Worm (Caenorhabditis elegans) whole organism, L4 larva: ENCODE results near the gene Y111B2A.1.

Experiments used
- F44E2.7 ChIP-seq: fragments of 200-800 bp; sonication (Bioruptor generic); IDR thresholded peaks from 2 replicates; pipeline ENCODE4 v2.1.2; 2022; ENCODE audit warnings: missing genetic modification characterization, missing compliant biosample characterization
- F49E8.2 ChIP-seq: sonication (generic microtip); optimal IDR thresholded peaks from 2 replicates; lab custom pipeline; 2016; ENCODE audit warnings: missing compliant biosample characterization, mild to moderate bottlenecking, missing genetic modification characterization, borderline replicate concordance
- T26A8.4 ChIP-seq: fragments of 200-800 bp; sonication (Bioruptor generic); IDR thresholded peaks from 2 replicates; pipeline ENCODE4 v1.3.6; 2022; ENCODE audit warnings: missing genetic modification characterization, missing compliant biosample characterization
- Y105C5A.15 ChIP-seq: fragments of 200-800 bp; sonication (Bioruptor generic); IDR thresholded peaks from 2 replicates; pipeline ENCODE4 v1.3.6; 2022; ENCODE audit warnings: missing genetic modification characterization, missing compliant biosample characterization
- Y48G9A.11 ChIP-seq: fragments of 200-800 bp; sonication (Bioruptor generic); IDR thresholded peaks from 2 replicates; pipeline ENCODE4 v1.3.6; 2022; ENCODE audit warnings: missing genetic modification reagents, missing genetic modification characterization, missing compliant biosample characterization
- Y75B8A.6 ChIP-seq: fragments of 200-800 bp; sonication (Bioruptor generic); IDR thresholded peaks from 2 replicates; pipeline ENCODE4 v1.3.6; 2022; ENCODE audit warnings: missing genetic modification reagents, missing genetic modification characterization, missing compliant biosample characterization
- ZK546.5 ChIP-seq, 2 experiments: sonication (generic microtip); optimal IDR thresholded peaks; 2 replicates each; lab custom pipeline; 2017; ENCODE audit warnings: missing biosample characterization in 2 of 2, missing genetic modification characterization in 2 of 2
- aha-1 ChIP-seq: fragments of 150-350 bp; peaks from one replicate; lab custom pipeline; 2014; ENCODE audit warnings: missing biosample characterization, missing genetic modification characterization
- ceh-28 ChIP-seq: fragments of 150-350 bp; optimal IDR thresholded peaks from 2 replicates; lab custom pipeline; 2014; ENCODE audit warnings: missing biosample characterization, missing genetic modification reagents, missing genetic modification characterization
- ceh-44 ChIP-seq: fragments of 200-800 bp; sonication (Bioruptor generic); IDR thresholded peaks from 2 replicates; pipeline ENCODE4 v1.3.6; 2022; ENCODE audit warnings: missing genetic modification reagents, missing genetic modification characterization, missing compliant biosample characterization
- daf-12 ChIP-seq: fragments of 150-350 bp; optimal IDR thresholded peaks from 2 replicates; lab custom pipeline; 2014; ENCODE audit warnings: missing biosample characterization, missing genetic modification reagents, missing genetic modification characterization
- daf-16 ChIP-seq, 3 experiments: sonication (generic microtip); optimal IDR thresholded peaks; 2 replicates each; lab custom pipeline; 2016 to 2017; ENCODE audit warnings: missing genetic modification characterization in 3 of 3, missing genetic modification reagents in 3 of 3, mild to moderate bottlenecking in 2 of 3, missing compliant biosample characterization in 2 of 3, missing biosample characterization in 1 of 3, moderate library complexity in 1 of 3
- dmd-6 ChIP-seq: fragments of 200-800 bp; sonication (Bioruptor generic); IDR thresholded peaks from 2 replicates; pipeline ENCODE4 v1.3.6; 2022; ENCODE audit warnings: missing genetic modification reagents, missing genetic modification characterization, missing compliant biosample characterization
- dmd-8 ChIP-seq: fragments of 200-800 bp; sonication (Bioruptor generic); IDR thresholded peaks from 2 replicates; pipeline ENCODE4 v1.3.6; 2022; ENCODE audit warnings: missing genetic modification characterization, missing compliant biosample characterization
- dmd-9 ChIP-seq: fragments of 200-800 bp; sonication (Bioruptor generic); IDR thresholded peaks from 2 replicates; pipeline ENCODE4 v1.3.6; 2022; ENCODE audit warnings: missing genetic modification reagents, missing genetic modification characterization, missing compliant biosample characterization
- dve-1 ChIP-seq: sonication (generic microtip); optimal IDR thresholded peaks from 2 replicates; lab custom pipeline; 2017; ENCODE audit warnings: antibody characterized with exemption, mild to moderate bottlenecking, missing genetic modification characterization, missing compliant biosample characterization; ENCODE audit not compliant: insufficient read depth
- fos-1 ChIP-seq: fragments of 150-350 bp; optimal IDR thresholded peaks from 2 replicates; lab custom pipeline; 2014; ENCODE audit warnings: missing biosample characterization, missing genetic modification characterization
- gei-8 ChIP-seq: fragments of 200-800 bp; sonication (Bioruptor generic); optimal IDR thresholded peaks from 2 replicates; lab custom pipeline; 2018; ENCODE audit warnings: mild to moderate bottlenecking, missing genetic modification characterization, missing compliant biosample characterization
- hif-1 ChIP-seq, 2 experiments: sonication (generic microtip); optimal IDR thresholded peaks; 2 replicates each; lab custom pipeline; 2016 to 2017; ENCODE audit warnings: missing compliant biosample characterization in 2 of 2, missing genetic modification characterization in 2 of 2, missing genetic modification reagents in 2 of 2, missing genotype in 2 of 2, mild to moderate bottlenecking in 1 of 2
- hlh-30 ChIP-seq: sonication (generic microtip); optimal IDR thresholded peaks from 2 replicates; lab custom pipeline; 2017; ENCODE audit warnings: antibody characterized with exemption, mild to moderate bottlenecking, missing genetic modification characterization, missing compliant biosample characterization; ENCODE audit not compliant: insufficient read depth
- lim-7 ChIP-seq: fragments of 200-800 bp; sonication (Bioruptor generic); IDR thresholded peaks from 2 replicates; pipeline ENCODE4 v1.3.6; 2022; ENCODE audit warnings: missing genetic modification characterization, missing compliant biosample characterization
- lin-13 ChIP-seq: fragments of 150-350 bp; optimal IDR thresholded peaks from 2 replicates; lab custom pipeline; 2014; ENCODE audit warnings: missing biosample characterization, missing genetic modification reagents, missing genetic modification characterization
- lin-15B ChIP-seq: fragments of 150-350 bp; sonication (generic microtip); optimal IDR thresholded peaks from 3 replicates; lab custom pipeline; 2014; ENCODE audit warnings: missing biosample characterization, missing genetic modification characterization
- lin-29 ChIP-seq: fragments of 200-800 bp; sonication (Bioruptor generic); IDR thresholded peaks from 2 replicates; pipeline ENCODE4 v1.3.6; 2022; ENCODE audit warnings: missing genetic modification reagents, missing genetic modification characterization, missing compliant biosample characterization
- lin-38 ChIP-seq: fragments of 200-800 bp; sonication (Bioruptor generic); IDR thresholded peaks from 2 replicates; pipeline ENCODE4 v1.3.6; 2022; ENCODE audit warnings: missing genetic modification reagents, missing genetic modification characterization, missing compliant biosample characterization
- lsy-2 ChIP-seq, 2 experiments: fragments of 150-350 bp in 1 of 2; sonication (generic microtip) in 1 of 2; optimal IDR thresholded peaks; 2 replicates each; lab custom pipeline; 2014 to 2017; ENCODE audit warnings: missing biosample characterization in 2 of 2, missing genetic modification characterization in 2 of 2
- mes-2 ChIP-seq: sonication (generic microtip); optimal IDR thresholded peaks from 2 replicates; lab custom pipeline; 2016; ENCODE audit warnings: missing genotype, mild to moderate bottlenecking, missing genetic modification characterization, missing compliant biosample characterization; ENCODE audit not compliant: poor library complexity, severe bottlenecking
- nhr-10 ChIP-seq: fragments of 150-350 bp; optimal IDR thresholded peaks from 2 replicates; lab custom pipeline; 2014; ENCODE audit warnings: missing biosample characterization, missing genetic modification characterization
- nhr-102 ChIP-seq: sonication (generic microtip); optimal IDR thresholded peaks from 2 replicates; lab custom pipeline; 2016; ENCODE audit warnings: mild to moderate bottlenecking, missing genetic modification characterization, moderate library complexity, missing compliant biosample characterization
- nhr-28 ChIP-seq: fragments of 150-350 bp; optimal IDR thresholded peaks from 2 replicates; lab custom pipeline; 2014; ENCODE audit warnings: missing biosample characterization, missing genetic modification characterization
- nhr-42 ChIP-seq: fragments of 200-800 bp; sonication (Bioruptor generic); IDR thresholded peaks from 2 replicates; pipeline ENCODE4 v1.3.6; 2022; ENCODE audit warnings: missing genetic modification characterization, missing compliant biosample characterization
- nhr-48 ChIP-seq: sonication (generic microtip); optimal IDR thresholded peaks from 2 replicates; lab custom pipeline; 2016; ENCODE audit warnings: mild to moderate bottlenecking, missing genetic modification characterization, missing compliant biosample characterization
- nhr-76 ChIP-seq: fragments of 150-350 bp; optimal IDR thresholded peaks from 2 replicates; lab custom pipeline; 2014; ENCODE audit warnings: missing biosample characterization, missing genetic modification characterization
- pha-4 ChIP-seq, 2 experiments: fragments of 150-350 bp in 1 of 2; fragments of 200-800 bp in 1 of 2; sonication (Bioruptor generic) in 1 of 2; IDR thresholded peaks in 1 of 2; optimal IDR thresholded peaks in 1 of 2; 2 replicates each; pipeline versions ENCODE4 v1.3.6 to Lab custom; 2014 to 2022; ENCODE audit warnings: missing genetic modification characterization in 2 of 2, missing genetic modification reagents in 2 of 2, missing biosample characterization in 1 of 2, missing compliant biosample characterization in 1 of 2
- php-3 ChIP-seq: fragments of 200-800 bp; sonication (Bioruptor generic); IDR thresholded peaks from 2 replicates; pipeline ENCODE4 v1.3.6; 2022; ENCODE audit warnings: missing genetic modification reagents, missing genetic modification characterization, missing compliant biosample characterization
- pqm-1 ChIP-seq: sonication (generic microtip); optimal IDR thresholded peaks from 2 replicates; lab custom pipeline; 2017; ENCODE audit warnings: missing biosample characterization, missing genetic modification characterization
- spr-1 ChIP-seq: sonication (generic microtip); optimal IDR thresholded peaks from 2 replicates; lab custom pipeline; 2016; ENCODE audit warnings: mild to moderate bottlenecking, missing genetic modification characterization, missing compliant biosample characterization
- tag-97 ChIP-seq: fragments of 200-800 bp; sonication (Bioruptor generic); IDR thresholded peaks from 2 replicates; pipeline ENCODE4 v1.3.6; 2022; ENCODE audit warnings: missing genetic modification characterization, missing compliant biosample characterization
- vab-7 ChIP-seq: fragments of 200-800 bp; sonication (Bioruptor generic); IDR thresholded peaks from 2 replicates; pipeline ENCODE4 v1.3.6; 2022; ENCODE audit warnings: missing genetic modification reagents, missing genetic modification characterization, missing compliant biosample characterization
- zfp-2 ChIP-seq: sonication (generic microtip); optimal IDR thresholded peaks from 2 replicates; lab custom pipeline; 2016; ENCODE audit warnings: mild to moderate bottlenecking, missing genetic modification characterization, missing compliant biosample characterization

Gene Y111B2A.1

ce11 chrIII:12456801-12457647 is 38.4 kb downstream of the Y111B2A.1 start, which contains the start of the genes scav-3 and Y49E10.21 (continued):
- TF ChIP-seq fos-1 (tag; lab: Kevin White, UChicago) = no peak
- no peak for TF ChIP-seq T26A8.4 (GFP tag; lab: Robert Waterston, UW)
- no peak for TF ChIP-seq vab-7
- no peak for TF ChIP-seq nhr-76 (tag; lab: Kevin White, UChicago)
- TF ChIP-seq hif-1 (tag; optimal IDR thresholded peaks at IDR 0.05; lab: Kevin White, UChicago) = peak in 1 of 2 experiments; percentile 27

DNA sequence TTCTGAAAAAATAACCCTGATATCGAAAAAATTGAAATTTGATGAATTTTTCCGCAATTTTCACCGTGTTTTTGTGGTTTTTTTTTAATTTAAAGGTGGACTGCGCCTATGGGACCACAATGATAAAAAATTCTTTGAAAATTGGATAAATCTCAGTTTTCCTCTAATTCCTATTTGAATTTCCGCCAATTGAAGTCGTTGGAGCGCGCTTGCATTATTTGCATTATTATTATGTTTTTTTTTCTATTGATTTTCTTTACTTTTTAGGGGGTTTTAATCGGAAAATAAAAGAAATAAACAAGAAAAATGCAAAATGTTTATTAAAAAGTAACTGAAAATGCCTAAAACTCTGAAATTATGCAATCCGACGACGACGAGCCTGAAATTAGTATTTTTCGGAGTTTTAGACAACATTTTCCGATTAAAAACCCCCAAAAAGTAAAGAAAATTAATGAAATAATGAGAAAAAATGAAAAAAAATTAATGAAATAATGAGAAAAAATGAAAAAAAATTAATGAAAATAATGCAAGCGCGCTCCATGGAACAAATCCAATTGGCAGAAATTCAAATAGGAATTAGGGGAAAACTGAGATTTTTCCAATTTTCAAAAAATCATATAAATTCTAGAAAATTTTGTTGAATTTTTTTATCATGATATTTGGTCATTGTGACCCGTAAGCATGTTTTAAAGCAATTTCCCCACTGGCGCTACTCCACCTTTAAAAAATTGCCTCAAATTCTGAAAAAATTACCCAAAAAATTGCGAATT is 39.6 kb downstream of the Y111B2A.1 start:
- TF ChIP-seq lsy-2 (tag; optimal IDR thresholded peaks at IDR 0.05; lab: Kevin White, UChicago) (peak in 1 of 2 experiments; percentile 33), dmd-8 (GFP tag; lab: Robert Waterston, UW) (no peak), nhr-48 (tag; lab: Kevin White, UChicago) (no peak), mes-2 (tag; lab: Kevin White, UChicago) (peak; percentile 47), aha-1 (tag; lab: Kevin White, UChicago) (peak; percentile 49), gei-8 (GFP tag; lab: Kevin White, UChicago) (no peak), lin-38 (GFP tag; lab: Robert Waterston, UW) (peak; percentile 67)

ce11 chrIII:12453785-12454184 is 41.7 kb downstream of the Y111B2A.1 start:
- TF ChIP-seq pqm-1 (peak; percentile 75), Y48G9A.11 (GFP tag; lab: Robert Waterston, UW) (no peak), nhr-42 (GFP tag; lab: Robert Waterston, UW) (no peak), php-3 (GFP tag; lab: Robert Waterston, UW) (peak; percentile 44), nhr-28 (peak; percentile 32), daf-16 (GFP tag; optimal IDR thresholded peaks at IDR 0.05; lab: Kevin White, UChicago) (no peak), daf-16 (tag; optimal IDR thresholded peaks at IDR 0.05; lab: Kevin White, UChicago) (peak; percentile 75), ZK546.5 (tag; optimal IDR thresholded peaks at IDR 0.05; lab: Kevin White, UChicago) (no peak), dve-1 (tag; lab: Kevin White, UChicago) (peak; percentile 29), aha-1 (tag; lab: Kevin White, UChicago) (peak; percentile 89), nhr-102 (tag; lab: Kevin White, UChicago) (no peak), dmd-9 (GFP tag; lab: Robert Waterston, UW) (no peak), tag-97 (GFP tag; lab: Robert Waterston, UW) (no peak), mes-2 (tag; lab: Kevin White, UChicago) (peak; percentile 19), Y105C5A.15 (GFP tag; lab: Robert Waterston, UW) (no peak), Y75B8A.6 (GFP tag; lab: Robert Waterston, UW) (no peak), dmd-6 (GFP tag; lab: Robert Waterston, UW) (peak; percentile 31), lin-13 (no peak), hlh-30 (tag; lab: Kevin White, UChicago) (peak; percentile 2), ceh-28 (tag; lab: Kevin White, UChicago) (peak; percentile 62)

DNA sequence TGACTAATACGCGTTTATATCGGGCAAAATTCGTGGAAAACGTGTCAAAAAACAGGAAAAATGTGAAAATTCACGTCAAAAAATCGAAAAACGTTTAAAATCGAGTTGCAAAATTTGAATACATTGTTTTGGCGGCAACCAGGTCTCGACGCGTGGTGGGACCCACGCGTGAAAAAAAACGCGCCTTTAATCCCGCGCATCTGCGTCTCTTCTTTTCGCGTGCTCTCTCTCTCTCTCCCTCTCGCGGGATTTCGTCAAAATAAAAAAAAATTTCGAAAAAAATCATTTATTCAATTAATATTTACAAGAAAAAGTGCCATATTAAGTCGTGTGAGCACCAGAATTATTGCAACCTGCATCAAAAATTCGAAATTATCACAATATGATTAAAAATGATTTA is 42.1 kb downstream of the Y111B2A.1 start, which contains the start of gene ani-1:
ani-1 (minus strand) TSS at position 61 of the 400 bp plus-strand sequence.
- TF ChIP-seq gei-8 (GFP tag; lab: Kevin White, UChicago) = no peak
- peak; percentile 81 for TF ChIP-seq aha-1 (tag; lab: Kevin White, UChicago)
- peak in 1 of 2 experiments; percentile 86 for TF ChIP-seq lsy-2 (tag; optimal IDR thresholded peaks at IDR 0.05; lab: Kevin White, UChicago)
- TF ChIP-seq lim-7 (GFP tag; lab: Robert Waterston, UW) = no peak
- no peak for TF ChIP-seq daf-12
- peak; percentile 10 for TF ChIP-seq spr-1 (tag; lab: Kevin White, UChicago)
- TF ChIP-seq dmd-8 (GFP tag; lab: Robert Waterston, UW) = no peak
- TF ChIP-seq zfp-2 (tag; lab: Kevin White, UChicago) = no peak
- no peak for TF ChIP-seq F44E2.7 (GFP tag; lab: Robert Waterston, UW)
- no peak for TF ChIP-seq ceh-44 (GFP tag; lab: Robert Waterston, UW)
- TF ChIP-seq pha-4 (GFP tag; IDR thresholded peaks at IDR 0.05; lab: Robert Waterston, UW) = 0 out of 2 replicates have a peak, but pooled peaks have one; percentile 49
- no peak for TF ChIP-seq pha-4 (tag; optimal IDR thresholded peaks at IDR 0.05; lab: Kevin White, UChicago)
- TF ChIP-seq lin-15B (tag; lab: Kevin White, UChicago) = no peak
- TF ChIP-seq F49E8.2 (tag; lab: Kevin White, UChicago) = peak; percentile 31
- no peak for TF ChIP-seq daf-16 (GFP tag; optimal IDR thresholded peaks at IDR 0.05; lab: Kevin White, UChicago)
- no peak for TF ChIP-seq daf-16 (tag; optimal IDR thresholded peaks at IDR 0.05; lab: Kevin White, UChicago)
- TF ChIP-seq dmd-6 (GFP tag; lab: Robert Waterston, UW) = no peak
- no peak for TF ChIP-seq nhr-10 (tag; lab: Kevin White, UChicago)
- TF ChIP-seq lin-29 (GFP tag; lab: Robert Waterston, UW) = no peak
- TF ChIP-seq hlh-30 (tag; lab: Kevin White, UChicago) = peak; percentile 54
